Worm (Caenorhabditis elegans) whole organism, L2 larva: ENCODE measurements around the gene cdc-25.3.

Experiments
- ZK546.5 ChIP-seq: sonication (generic microtip); optimal IDR thresholded peaks from 2 replicates; lab custom pipeline; 2017; ENCODE audit warnings: missing biosample characterization, missing genetic modification characterization
- ama-1 ChIP-seq: fragments of 150-350 bp; optimal IDR thresholded peaks from 2 replicates; lab custom pipeline; 2018; ENCODE audit warnings: inconsistent platforms
- ceh-82 ChIP-seq: fragments of 150-350 bp; optimal IDR thresholded peaks from 2 replicates; lab custom pipeline; 2014; ENCODE audit warnings: missing biosample characterization, missing genetic modification characterization
- mdl-1 ChIP-seq, 2 experiments: fragments of 150-350 bp in 1 of 2; sonication (generic microtip) in 1 of 2; optimal IDR thresholded peaks; 2 replicates each; lab custom pipeline; 2017; ENCODE audit warnings: missing biosample characterization in 2 of 2, missing genetic modification characterization in 2 of 2
- nhr-12 ChIP-seq: fragments of 150-350 bp; optimal IDR thresholded peaks from 2 replicates; lab custom pipeline; 2014; ENCODE audit warnings: missing biosample characterization, missing genetic modification characterization
- nhr-25 ChIP-seq: fragments of 150-350 bp; sonication (generic microtip); optimal IDR thresholded peaks from 3 replicates; lab custom pipeline; 2014; ENCODE audit warnings: missing biosample characterization, missing genetic modification characterization
- nhr-77 ChIP-seq: fragments of 150-350 bp; optimal IDR thresholded peaks from 2 replicates; lab custom pipeline; 2014; ENCODE audit warnings: missing biosample characterization, missing genetic modification characterization
- unc-55 ChIP-seq: fragments of 150-350 bp; sonication (generic microtip); optimal IDR thresholded peaks from 3 replicates; lab custom pipeline; 2014; ENCODE audit warnings: missing biosample characterization, missing genetic modification reagents, missing genetic modification characterization
- ztf-11 ChIP-seq: sonication (generic microtip); optimal IDR thresholded peaks from 2 replicates; lab custom pipeline; 2017; ENCODE audit warnings: missing biosample characterization, missing genetic modification characterization

ce11 chrIII:8889931-8890330 lies 27.8 kb downstream of the cdc-25.3 start, which contains the start of gene lnkn-1:
- no peak for TF ChIP-seq ama-1 (lab: Kevin White, UChicago)
- TF ChIP-seq ztf-11 (tag; lab: Kevin White, UChicago) = no peak
- TF ChIP-seq nhr-25 = no peak
- TF ChIP-seq nhr-12 = no peak
- no peak for TF ChIP-seq nhr-77 (tag; lab: Kevin White, UChicago)
- TF ChIP-seq unc-55 (GFP tag; lab: Kevin White, UChicago) = no peak
- TF ChIP-seq mdl-1 (tag; optimal IDR thresholded peaks at IDR 0.05; lab: Kevin White, UChicago) = no peak
- no peak for TF ChIP-seq ZK546.5
- TF ChIP-seq ceh-82 (tag; lab: Kevin White, UChicago) = no peak
